Worm (Caenorhabditis elegans): ENCODE measurements around the gene ins-8.

The ins-8 gene

DNA sequence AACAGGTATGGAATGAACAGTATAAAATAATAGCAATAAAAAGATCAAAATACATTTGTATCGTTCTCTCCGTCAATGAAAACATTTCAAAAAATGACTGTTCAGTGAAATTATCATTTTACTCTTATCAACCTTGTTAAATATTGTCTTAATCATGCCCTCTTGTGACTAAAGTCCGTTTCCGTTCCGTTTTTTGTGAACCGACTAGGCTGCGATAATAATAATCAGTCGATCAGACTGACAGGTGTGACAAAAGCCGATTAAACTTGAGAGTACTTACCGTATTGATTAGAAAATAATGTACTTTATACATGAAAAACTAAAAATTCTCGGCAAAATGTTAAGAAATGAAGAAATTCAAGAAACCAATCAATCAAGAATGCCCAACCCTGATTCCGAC lies 1.8 kb upstream of the ins-8 start, which contains the start of gene ins-7:
TSS of gene ins-7 (minus strand) at position 332 of the 400 bp plus-strand sequence.
- TF ChIP-seq pha-4 (tag; optimal IDR thresholded peaks at IDR 0.05) (no peak), ceh-9 (tag; optimal IDR thresholded peaks at IDR 0.05) (no peak), pqm-1 (tag; optimal IDR thresholded peaks at IDR 0.05) (peak; percentile 34), nhr-23 (tag; optimal IDR thresholded peaks at IDR 0.05) (no peak), ceh-82 (tag; optimal IDR thresholded peaks at IDR 0.05) (no peak), R02D3.7 (tag; optimal IDR thresholded peaks at IDR 0.05) (no peak), sea-2 (GFP tag; optimal IDR thresholded peaks at IDR 0.05) (no peak), elt-2 (tag; optimal IDR thresholded peaks at IDR 0.05) (peak; percentile 91), aly-2 (tag; optimal IDR thresholded peaks at IDR 0.05) (no peak), ztf-11 (tag; optimal IDR thresholded peaks at IDR 0.05) (no peak), ZK546.5 (tag; optimal IDR thresholded peaks at IDR 0.05) (no peak), fos-1 (tag; optimal IDR thresholded peaks at IDR 0.05) (no peak), mml-1 (tag; optimal IDR thresholded peaks at IDR 0.05) (no peak), fkh-10 (GFP tag; optimal IDR thresholded peaks at IDR 0.05) (no peak), ztf-4 (tag; optimal IDR thresholded peaks at IDR 0.05) (no peak), ceh-16 (tag; optimal IDR thresholded peaks at IDR 0.05) (no peak)

ce11 chrIV:9679296-9679695 lies 1.4 kb downstream of the ins-8 start:
- no peak for TF ChIP-seq egl-27 (tag; optimal IDR thresholded peaks at IDR 0.05)
- peak; percentile 3 for TF ChIP-seq elt-2 (tag; optimal IDR thresholded peaks at IDR 0.05)
- TF ChIP-seq aly-2 (tag; optimal IDR thresholded peaks at IDR 0.05): no peak
- no peak for TF ChIP-seq nhr-11 (tag; optimal IDR thresholded peaks at IDR 0.05)

DNA sequence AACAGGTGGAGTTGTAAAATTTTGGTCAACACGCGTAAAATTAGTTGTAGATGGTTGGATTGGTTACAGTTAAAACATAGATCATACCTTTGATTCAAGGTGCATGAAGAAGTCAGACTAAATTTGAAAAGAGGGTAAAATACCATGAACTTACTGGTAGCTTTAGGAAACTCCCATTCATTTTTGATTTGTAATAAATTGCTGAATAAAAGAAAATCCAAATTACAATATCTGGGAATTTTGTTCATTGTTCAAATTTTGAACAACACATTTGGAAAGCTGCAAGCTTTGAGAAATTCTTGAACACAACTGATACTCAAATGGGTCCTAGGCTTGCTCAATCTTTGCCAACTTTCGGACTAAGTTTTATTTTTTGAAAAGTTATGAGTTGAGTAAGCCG lies 2.7 kb downstream of the ins-8 start:
- TF ChIP-seq unc-39 (tag; optimal IDR thresholded peaks at IDR 0.05) (no peak), aly-2 (tag; optimal IDR thresholded peaks at IDR 0.05) (no peak), ceh-16 (tag; optimal IDR thresholded peaks at IDR 0.05) (no peak)

DNA sequence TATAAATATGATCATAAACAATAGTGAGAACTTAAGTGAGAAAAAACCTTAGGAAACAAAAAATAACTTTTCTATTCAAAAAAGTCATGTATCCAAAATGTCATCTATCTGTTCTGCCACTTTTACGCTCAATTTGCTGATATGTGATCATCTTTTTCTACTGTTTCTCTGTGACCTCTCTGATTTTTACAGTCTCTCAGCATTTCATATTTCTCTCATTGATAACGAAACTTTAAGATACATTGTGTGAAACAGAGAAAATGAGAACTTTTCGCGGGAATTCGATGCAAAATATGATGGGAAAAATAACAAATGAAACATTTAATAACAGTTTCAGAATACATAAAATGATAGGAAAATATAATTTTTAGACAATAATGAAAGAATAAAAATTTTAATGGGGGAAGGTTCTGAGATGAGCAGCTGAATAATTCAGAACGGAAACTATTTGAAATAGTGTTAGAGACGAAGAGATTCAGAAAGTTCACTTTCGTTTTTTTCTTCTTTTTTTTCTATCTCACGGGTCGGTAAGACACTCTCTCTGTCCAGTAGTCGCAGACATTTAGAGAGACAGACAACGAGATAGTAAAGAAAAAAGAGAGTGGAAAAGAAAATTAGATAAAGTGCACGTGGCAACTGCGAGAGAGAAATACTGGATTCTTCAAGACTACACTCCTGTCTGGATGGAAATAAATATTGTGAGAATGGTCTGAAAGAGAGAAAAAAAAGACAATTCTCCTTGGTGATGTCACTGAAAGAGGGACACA lies 3.3 kb downstream of the ins-8 start:
- no peak for TF ChIP-seq egl-27 (tag; optimal IDR thresholded peaks at IDR 0.05)
- peak; percentile 79 for TF ChIP-seq nhr-23 (tag; optimal IDR thresholded peaks at IDR 0.05)
- TF ChIP-seq ama-1 (optimal IDR thresholded peaks at IDR 0.05): no peak
- TF ChIP-seq nhr-77 (tag; optimal IDR thresholded peaks at IDR 0.05): no peak
- no peak for TF ChIP-seq nhr-11 (tag; optimal IDR thresholded peaks at IDR 0.05)
- TF ChIP-seq pha-4 (tag; optimal IDR thresholded peaks at IDR 0.05): peak; percentile 83
- TF ChIP-seq nhr-76 (tag; optimal IDR thresholded peaks at IDR 0.05): no peak
- TF ChIP-seq ceh-82 (tag; optimal IDR thresholded peaks at IDR 0.05): no peak
- peak; percentile 85 for TF ChIP-seq nfya-1 (tag; optimal IDR thresholded peaks at IDR 0.05; ENCODE audit: insufficient read depth)
- no peak for TF ChIP-seq ZK546.5 (tag; optimal IDR thresholded peaks at IDR 0.05)
- TF ChIP-seq mdl-1 (tag; optimal IDR thresholded peaks at IDR 0.05): peak; percentile 96
- TF ChIP-seq nhr-28 (tag; optimal IDR thresholded peaks at IDR 0.05): no peak
- peak; percentile 81 for TF ChIP-seq nhr-43 (tag; optimal IDR thresholded peaks at IDR 0.05; ENCODE audit: poor library complexity, severe bottlenecking)
- no peak for TF ChIP-seq snpc-4 (tag; optimal IDR thresholded peaks at IDR 0.05)
- peak; percentile 48 for TF ChIP-seq ceh-28 (tag; optimal IDR thresholded peaks at IDR 0.05)
- no peak for TF ChIP-seq nhr-12 (tag; optimal IDR thresholded peaks at IDR 0.05)
- no peak for TF ChIP-seq lsy-12 (tag; optimal IDR thresholded peaks at IDR 0.05)
- peak; percentile 32 for TF ChIP-seq nhr-25 (tag; optimal IDR thresholded peaks at IDR 0.05)
- no peak for TF ChIP-seq lin-39 (tag; optimal IDR thresholded peaks at IDR 0.05)
- TF ChIP-seq fkh-10 (GFP tag; optimal IDR thresholded peaks at IDR 0.05): peak; percentile 74
- TF ChIP-seq egl-5 (tag; optimal IDR thresholded peaks at IDR 0.05): no peak
- TF ChIP-seq unc-39 (tag; optimal IDR thresholded peaks at IDR 0.05): no peak
- TF ChIP-seq tbx-2 (tag; optimal IDR thresholded peaks at IDR 0.05): peak; percentile 33
- TF ChIP-seq ceh-9 (tag; optimal IDR thresholded peaks at IDR 0.05): no peak
- TF ChIP-seq jun-1 (tag; optimal IDR thresholded peaks at IDR 0.05): peak; percentile 32
- no peak for TF ChIP-seq ztf-4 (tag; optimal IDR thresholded peaks at IDR 0.05)
- TF ChIP-seq eor-1 (tag; optimal IDR thresholded peaks at IDR 0.05): no peak
- TF ChIP-seq ztf-11 (tag; optimal IDR thresholded peaks at IDR 0.05): no peak
- no peak for TF ChIP-seq unc-62 (GFP tag; optimal IDR thresholded peaks at IDR 0.05)
- TF ChIP-seq skn-1 (tag; optimal IDR thresholded peaks at IDR 0.05): no peak
- no peak for TF ChIP-seq nhr-237 (tag; optimal IDR thresholded peaks at IDR 0.05)
- TF ChIP-seq elt-2 (tag; optimal IDR thresholded peaks at IDR 0.05): peak; percentile 70
- TF ChIP-seq fkh-2 (tag; optimal IDR thresholded peaks at IDR 0.05): no peak
- TF ChIP-seq R02D3.7 (tag; optimal IDR thresholded peaks at IDR 0.05): no peak
- no peak for TF ChIP-seq ceh-16 (tag; optimal IDR thresholded peaks at IDR 0.05)
- peak in 1 of 3 experiments; percentile 70 for TF ChIP-seq elt-3 (tag; optimal IDR thresholded peaks at IDR 0.05)
- no peak for TF ChIP-seq zag-1 (tag; optimal IDR thresholded peaks at IDR 0.05)
- TF ChIP-seq sea-2 (GFP tag; optimal IDR thresholded peaks at IDR 0.05): no peak
- no peak for TF ChIP-seq elt-1 (tag; optimal IDR thresholded peaks at IDR 0.05)
- no peak for TF ChIP-seq fos-1 (tag; optimal IDR thresholded peaks at IDR 0.05)
- TF ChIP-seq mml-1 (tag; optimal IDR thresholded peaks at IDR 0.05): no peak
- no peak for TF ChIP-seq aly-2 (tag; optimal IDR thresholded peaks at IDR 0.05)
- TF ChIP-seq lin-15B (tag; optimal IDR thresholded peaks at IDR 0.05): peak; percentile 7

All from whole organism, L3 larva.